Worm (Caenorhabditis elegans) whole organism, L2 larva: Measurements from ENCODE around the gene sir-2.1.

Experiments
- C34F6.9 ChIP-seq: fragments of 150-350 bp; optimal IDR thresholded peaks from 2 replicates; lab custom pipeline; 2014; ENCODE audit warnings: missing biosample characterization, missing genetic modification characterization
- F13H6.1 ChIP-seq: sonication (generic microtip); optimal IDR thresholded peaks from 2 replicates; lab custom pipeline; 2016; ENCODE audit warnings: missing genetic modification characterization, missing compliant biosample characterization
- R02D3.7 ChIP-seq: fragments of 150-350 bp; optimal IDR thresholded peaks from 2 replicates; lab custom pipeline; 2014; ENCODE audit warnings: missing biosample characterization, missing genetic modification characterization
- Y55F3AM.14 ChIP-seq: fragments of 200-800 bp; sonication (Bioruptor generic); optimal IDR thresholded peaks from 2 replicates; lab custom pipeline; 2018; ENCODE audit warnings: mild to moderate bottlenecking, missing genetic modification characterization, missing compliant biosample characterization
- alr-1 ChIP-seq: fragments of 150-350 bp; optimal IDR thresholded peaks from 2 replicates; lab custom pipeline; 2014; ENCODE audit warnings: missing biosample characterization, missing genetic modification characterization
- aly-2 ChIP-seq: fragments of 150-350 bp; optimal IDR thresholded peaks from 2 replicates; lab custom pipeline; 2014; ENCODE audit warnings: missing biosample characterization, missing genetic modification characterization
- ama-1 ChIP-seq: fragments of 150-350 bp; optimal IDR thresholded peaks from 2 replicates; lab custom pipeline; 2018; ENCODE audit warnings: inconsistent platforms
- blmp-1 ChIP-seq: sonication (generic microtip); optimal IDR thresholded peaks from 2 replicates; lab custom pipeline; 2017; ENCODE audit warnings: missing genetic modification characterization, mild to moderate bottlenecking, missing compliant biosample characterization, antibody characterized with exemption, moderate library complexity; ENCODE audit not compliant: insufficient read depth
- ceh-16 ChIP-seq: fragments of 150-350 bp; optimal IDR thresholded peaks from 2 replicates; lab custom pipeline; 2014; ENCODE audit warnings: missing biosample characterization, missing genetic modification characterization
- crh-2 ChIP-seq: sonication (generic microtip); optimal IDR thresholded peaks from 2 replicates; lab custom pipeline; 2017; ENCODE audit warnings: missing biosample characterization, missing genetic modification characterization
- dmd-4 ChIP-seq: sonication (generic microtip); optimal IDR thresholded peaks from 2 replicates; lab custom pipeline; 2017; ENCODE audit warnings: missing biosample characterization, missing genetic modification characterization
- egl-27 ChIP-seq: sonication (generic microtip); optimal IDR thresholded peaks from 3 replicates; lab custom pipeline; 2017; ENCODE audit warnings: missing biosample characterization, missing genetic modification reagents, missing genetic modification characterization
- elt-3 ChIP-seq: sonication (generic microtip); optimal IDR thresholded peaks from 2 replicates; lab custom pipeline; 2017; ENCODE audit warnings: missing biosample characterization, missing genetic modification characterization
- fos-1 ChIP-seq: fragments of 150-350 bp; optimal IDR thresholded peaks from 2 replicates; lab custom pipeline; 2014; ENCODE audit warnings: missing biosample characterization, missing genetic modification characterization
- gmeb-1 ChIP-seq: fragments of 150-350 bp; optimal IDR thresholded peaks from 2 replicates; lab custom pipeline; 2014; ENCODE audit warnings: missing biosample characterization, missing genetic modification characterization
- lin-11 ChIP-seq: fragments of 150-350 bp; sonication (generic microtip); optimal IDR thresholded peaks from 2 replicates; lab custom pipeline; 2014; ENCODE audit warnings: missing biosample characterization, missing genetic modification characterization, inconsistent platforms, mixed read lengths
- lin-13 ChIP-seq: fragments of 150-350 bp; optimal IDR thresholded peaks from 2 replicates; lab custom pipeline; 2014; ENCODE audit warnings: missing biosample characterization, missing genetic modification reagents, missing genetic modification characterization
- lsy-2 ChIP-seq, 2 experiments: fragments of 150-350 bp in 1 of 2; sonication (generic microtip) in 1 of 2; optimal IDR thresholded peaks; 2 replicates each; lab custom pipeline; 2014 to 2017; ENCODE audit warnings: missing biosample characterization in 2 of 2, missing genetic modification characterization in 2 of 2
- mdl-1 ChIP-seq, 2 experiments: fragments of 150-350 bp in 1 of 2; sonication (generic microtip) in 1 of 2; optimal IDR thresholded peaks; 2 replicates each; lab custom pipeline; 2017; ENCODE audit warnings: missing biosample characterization in 2 of 2, missing genetic modification characterization in 2 of 2
- nhr-11 ChIP-seq: fragments of 150-350 bp; optimal IDR thresholded peaks from 2 replicates; lab custom pipeline; 2014; ENCODE audit warnings: missing biosample characterization, missing genetic modification characterization
- nhr-12 ChIP-seq: fragments of 150-350 bp; optimal IDR thresholded peaks from 2 replicates; lab custom pipeline; 2014; ENCODE audit warnings: missing biosample characterization, missing genetic modification characterization
- nhr-129 ChIP-seq: fragments of 150-350 bp; optimal IDR thresholded peaks from 2 replicates; lab custom pipeline; 2014; ENCODE audit warnings: missing biosample characterization, missing genetic modification characterization
- nhr-23 ChIP-seq: fragments of 150-350 bp; optimal IDR thresholded peaks from 2 replicates; lab custom pipeline; 2014; ENCODE audit warnings: missing biosample characterization, missing genetic modification reagents, missing genetic modification characterization
- nhr-237 ChIP-seq: fragments of 150-350 bp; optimal IDR thresholded peaks from 2 replicates; lab custom pipeline; 2014; ENCODE audit warnings: missing biosample characterization, missing genetic modification characterization
- nhr-25 ChIP-seq: fragments of 150-350 bp; sonication (generic microtip); optimal IDR thresholded peaks from 3 replicates; lab custom pipeline; 2014; ENCODE audit warnings: missing biosample characterization, missing genetic modification characterization
- nhr-6 ChIP-seq: fragments of 150-350 bp; optimal IDR thresholded peaks from 2 replicates; lab custom pipeline; 2014; ENCODE audit warnings: missing biosample characterization, missing genetic modification characterization
- nhr-77 ChIP-seq: fragments of 150-350 bp; optimal IDR thresholded peaks from 2 replicates; lab custom pipeline; 2014; ENCODE audit warnings: missing biosample characterization, missing genetic modification characterization
- sma-3 ChIP-seq: sonication (generic microtip); optimal IDR thresholded peaks from 2 replicates; lab custom pipeline; 2016; ENCODE audit warnings: missing genetic modification reagents, missing genetic modification characterization, missing compliant biosample characterization
- sma-9 ChIP-seq, 2 experiments: fragments of 150-350 bp in 1 of 2; sonication (generic microtip) in 1 of 2; optimal IDR thresholded peaks; 2 replicates each; lab custom pipeline; 2014 to 2016; ENCODE audit warnings: missing genetic modification characterization in 2 of 2, mild to moderate bottlenecking in 1 of 2, missing biosample characterization in 1 of 2, missing compliant biosample characterization in 1 of 2, missing genetic modification reagents in 1 of 2, moderate library complexity in 1 of 2
- unc-39 ChIP-seq: fragments of 150-350 bp; optimal IDR thresholded peaks from 2 replicates; lab custom pipeline; 2014; ENCODE audit warnings: missing biosample characterization, missing genetic modification characterization
- unc-55 ChIP-seq: fragments of 150-350 bp; sonication (generic microtip); optimal IDR thresholded peaks from 3 replicates; lab custom pipeline; 2014; ENCODE audit warnings: missing biosample characterization, missing genetic modification reagents, missing genetic modification characterization

The sir-2.1 gene

ce11 chrIV:10341618-10342360, 24.2 kb downstream of the sir-2.1 start:
- TF ChIP-seq sma-9 (GFP tag; optimal IDR thresholded peaks at IDR 0.05; lab: Kevin White, UChicago), result peak; percentile 28
- no peak for TF ChIP-seq sma-9 (tag; optimal IDR thresholded peaks at IDR 0.05; lab: Kevin White, UChicago)
- TF ChIP-seq nhr-129, result peak; percentile 34
- TF ChIP-seq mdl-1 (tag; optimal IDR thresholded peaks at IDR 0.05; lab: Kevin White, UChicago), result peak in 1 of 2 experiments; percentile 36
- peak in 1 of 2 experiments; percentile 8 for TF ChIP-seq lsy-2 (tag; optimal IDR thresholded peaks at IDR 0.05; lab: Kevin White, UChicago)
- no peak for TF ChIP-seq ceh-16 (tag; lab: Kevin White, UChicago)
- TF ChIP-seq Y55F3AM.14 (GFP tag; lab: Kevin White, UChicago), result peak; percentile 57
- TF ChIP-seq C34F6.9 (tag; lab: Kevin White, UChicago), result peak; percentile 40
- TF ChIP-seq lin-11 (tag; lab: Kevin White, UChicago), result peak; percentile 23
- TF ChIP-seq crh-2 (tag; lab: Kevin White, UChicago), result no peak
- TF ChIP-seq, all 48 proteins: peak for 7

ce11 chrIV:10339701-10340100, 26.3 kb downstream of the sir-2.1 start:
- TF ChIP-seq unc-39 (tag; lab: Kevin White, UChicago) (no peak), Y55F3AM.14 (GFP tag; lab: Kevin White, UChicago) (no peak), crh-2 (tag; lab: Kevin White, UChicago) (peak; percentile 41), C34F6.9 (tag; lab: Kevin White, UChicago) (no peak), nhr-77 (tag; lab: Kevin White, UChicago) (no peak), nhr-237 (tag; lab: Kevin White, UChicago) (no peak), nhr-25 (tag; lab: Kevin White, UChicago) (no peak)

- TF ChIP-seq ceh-16 (tag; lab: Kevin White, UChicago) (no peak), nhr-11 (tag; lab: Kevin White, UChicago) (no peak), ama-1 (lab: Kevin White, UChicago) (no peak), nhr-25 (tag; lab: Kevin White, UChicago) (no peak), aly-2 (no peak), R02D3.7 (no peak), dmd-4 (tag; lab: Kevin White, UChicago) (no peak), lsy-2 (tag; optimal IDR thresholded peaks at IDR 0.05; lab: Kevin White, UChicago) (no peak), nhr-12 (tag; lab: Kevin White, UChicago) (no peak), alr-1 (tag; lab: Kevin White, UChicago) (no peak), unc-39 (tag; lab: Kevin White, UChicago) (no peak), lin-13 (no peak), lin-11 (tag; lab: Kevin White, UChicago) (no peak), nhr-6 (no peak), egl-27 (tag; lab: Kevin White, UChicago) (no peak)
- TF ChIP-seq, all 48 proteins: peak for 0
Measured at ce11 chrIV:10337286-10337685, 28.7 kb downstream of the sir-2.1 start.

- TF ChIP-seq fos-1, result peak; percentile 93
- TF ChIP-seq sma-9 (GFP tag; optimal IDR thresholded peaks at IDR 0.05; lab: Kevin White, UChicago), result peak; percentile 22
- no peak for TF ChIP-seq sma-9 (tag; optimal IDR thresholded peaks at IDR 0.05; lab: Kevin White, UChicago)
- no peak for TF ChIP-seq alr-1 (tag; lab: Kevin White, UChicago)
- peak; percentile 45 for TF ChIP-seq unc-55 (GFP tag; lab: Kevin White, UChicago)
- peak; percentile 32 for TF ChIP-seq gmeb-1 (tag; lab: Kevin White, UChicago)
- no peak for TF ChIP-seq egl-27 (tag; lab: Kevin White, UChicago)
- TF ChIP-seq nhr-129, result peak; percentile 36
- peak; percentile 70 for TF ChIP-seq crh-2 (tag; lab: Kevin White, UChicago)
- no peak for TF ChIP-seq unc-39 (tag; lab: Kevin White, UChicago)
Measured at ce11 chrIV:10331882-10332281, 34.1 kb downstream of the sir-2.1 start.

- TF ChIP-seq elt-3 (tag; lab: Kevin White, UChicago), result no peak
- peak; percentile 35 for TF ChIP-seq crh-2 (tag; lab: Kevin White, UChicago)
- TF ChIP-seq nhr-25 (tag; lab: Kevin White, UChicago), result peak; percentile 17
- TF ChIP-seq nhr-23 (tag; lab: Kevin White, UChicago), result no peak
- peak; percentile 68 for TF ChIP-seq fos-1
- peak; percentile 22 for TF ChIP-seq blmp-1 (tag; lab: Kevin White, UChicago)
- peak; percentile 25 for TF ChIP-seq F13H6.1 (tag; lab: Kevin White, UChicago)
- TF ChIP-seq sma-3 (GFP tag; lab: Kevin White, UChicago), result peak; percentile 44
- TF ChIP-seq sma-9 (GFP tag; optimal IDR thresholded peaks at IDR 0.05; lab: Kevin White, UChicago), result peak; percentile 28
- TF ChIP-seq sma-9 (tag; optimal IDR thresholded peaks at IDR 0.05; lab: Kevin White, UChicago), result no peak
Measured at ce11 chrIV:10330962-10331361, 35.1 kb downstream of the sir-2.1 start.
